Fruit fly (Drosophila melanogaster) whole organism, embryonic: ENCODE measurements around the gene CG33695.
A peak's percentile ranks its signal among the peaks of the same experiment; 100 is the strongest.

Experiments
- ATbp ChIP-seq: fragments of 200-800 bp; sonication (Bioruptor generic); optimal IDR thresholded peaks from 2 replicates; lab custom pipeline; 2017; ENCODE audit warnings: missing biosample characterization, mild to moderate bottlenecking, missing genetic modification characterization, missing genetic modification reagents
- Adf1 ChIP-seq: fragments of 200-800 bp; sonication (Bioruptor generic); IDR thresholded peaks from 2 replicates; pipeline ENCODE4 v1.3.6; 2022; ENCODE audit warnings: missing biosample characterization, missing genetic modification characterization
- BtbVII ChIP-seq: fragments of 200-800 bp; sonication (Bioruptor generic); optimal IDR thresholded peaks from 3 replicates; lab custom pipeline; 2017; ENCODE audit warnings: missing biosample characterization, mild to moderate bottlenecking, missing genetic modification characterization
- CG10209 ChIP-seq: fragments of 200-800 bp; sonication (Bioruptor generic); optimal IDR thresholded peaks from 3 replicates; lab custom pipeline; 2017; ENCODE audit warnings: missing biosample characterization, mild to moderate bottlenecking, missing genetic modification characterization, missing genetic modification reagents
- CG10366 ChIP-seq: fragments of 200-800 bp; sonication (Bioruptor generic); IDR thresholded peaks from 2 replicates; pipeline ENCODE4 v1.3.6; 2022; ENCODE audit warnings: missing biosample characterization, missing genetic modification characterization
- CG10543 ChIP-seq: fragments of 200-800 bp; sonication (Bioruptor generic); optimal IDR thresholded peaks from 3 replicates; lab custom pipeline; 2017; ENCODE audit warnings: missing biosample characterization, mild to moderate bottlenecking, missing genetic modification characterization, moderate library complexity
- CG11247 ChIP-seq: fragments of 200-800 bp; sonication (Bioruptor generic); IDR thresholded peaks from 2 replicates; pipeline ENCODE4 v1.3.6; 2022; ENCODE audit warnings: missing biosample characterization, missing genetic modification characterization
- CG11696 ChIP-seq: fragments of 200-800 bp; sonication (Bioruptor generic); IDR thresholded peaks from 2 replicates; pipeline ENCODE4 v1.3.6; 2022; ENCODE audit warnings: missing biosample characterization, missing genetic modification characterization
- CG12659 ChIP-seq: fragments of 200-800 bp; sonication (Bioruptor generic); optimal IDR thresholded peaks from 3 replicates; lab custom pipeline; 2017; ENCODE audit warnings: mild to moderate bottlenecking, missing biosample characterization, missing genetic modification reagents, missing genetic modification characterization
- CG14860 ChIP-seq: fragments of 200-800 bp; sonication (Bioruptor generic); IDR thresholded peaks from 3 replicates; pipeline ENCODE4 v1.3.6; 2022; ENCODE audit warnings: missing biosample characterization, missing genetic modification characterization; ENCODE audit not compliant: partially characterized antibody
- CG15073 ChIP-seq: fragments of 200-800 bp; sonication (Bioruptor generic); optimal IDR thresholded peaks from 2 replicates; lab custom pipeline; 2016; ENCODE audit warnings: missing biosample characterization, missing genetic modification characterization
- CG1647 ChIP-seq: fragments of 200-800 bp; sonication (Bioruptor generic); optimal IDR thresholded peaks from 3 replicates; lab custom pipeline; 2016; ENCODE audit warnings: missing biosample characterization, missing genetic modification characterization
- CG17568 ChIP-seq: fragments of 200-800 bp; sonication (Bioruptor generic); optimal IDR thresholded peaks from 2 replicates; lab custom pipeline; 2018; ENCODE audit warnings: missing biosample characterization, mild to moderate bottlenecking, missing genetic modification characterization, moderate library complexity
- CG2889 ChIP-seq: fragments of 200-800 bp; sonication (Bioruptor generic); IDR thresholded peaks from 3 replicates; pipeline ENCODE4 v1.3.6; 2022; ENCODE audit warnings: missing biosample characterization, missing genetic modification characterization
- CG3847 ChIP-seq: fragments of 200-800 bp; sonication (Bioruptor generic); IDR thresholded peaks from 2 replicates; pipeline ENCODE4 v1.3.6; 2022; ENCODE audit warnings: missing biosample characterization, missing genetic modification characterization
- CG4328 ChIP-seq: fragments of 200-800 bp; sonication (Bioruptor generic); optimal IDR thresholded peaks from 3 replicates; lab custom pipeline; 2017; ENCODE audit warnings: missing biosample characterization, missing genetic modification reagents, missing genetic modification characterization
- CG7556 ChIP-seq: fragments of 200-800 bp; sonication (Bioruptor generic); optimal IDR thresholded peaks from 2 replicates; lab custom pipeline; 2017; ENCODE audit warnings: missing biosample characterization, mild to moderate bottlenecking, missing genetic modification characterization
- CG8290 ChIP-seq, 3 experiments: fragments of 200-800 bp; sonication (Bioruptor generic); optimal IDR thresholded peaks; 2 replicates each; lab custom pipeline; 2016 to 2019; ENCODE audit warnings: missing biosample characterization in 3 of 3, missing genetic modification characterization in 3 of 3, mild to moderate bottlenecking in 2 of 3, moderate library complexity in 1 of 3
- CG8944 ChIP-seq: fragments of 200-800 bp; sonication (Bioruptor generic); optimal IDR thresholded peaks from 3 replicates; lab custom pipeline; 2016; ENCODE audit warnings: missing biosample characterization, missing genetic modification characterization
- CG9215 ChIP-seq: fragments of 200-800 bp; sonication (Bioruptor generic); IDR thresholded peaks from 2 replicates; pipeline ENCODE4 v1.3.6; 2022; ENCODE audit warnings: missing biosample characterization, missing genetic modification characterization
- CG9437 ChIP-seq: fragments of 200-800 bp; sonication (Bioruptor generic); optimal IDR thresholded peaks from 2 replicates; lab custom pipeline; 2018; ENCODE audit warnings: missing biosample characterization, mild to moderate bottlenecking, missing genetic modification characterization
- CoRest ChIP-seq: fragments of 200-800 bp; sonication (Bioruptor generic); optimal IDR thresholded peaks from 3 replicates; lab custom pipeline; 2018; ENCODE audit warnings: missing biosample characterization, mild to moderate bottlenecking, missing genetic modification characterization, moderate library complexity
- Dad ChIP-seq: fragments of 200-800 bp; sonication (Bioruptor generic); optimal IDR thresholded peaks from 3 replicates; lab custom pipeline; 2016; ENCODE audit warnings: missing biosample characterization, missing genetic modification characterization
- Deaf1 ChIP-seq: fragments of 200-800 bp; optimal IDR thresholded peaks from 3 replicates; lab custom pipeline; 2019; ENCODE audit warnings: missing biosample characterization, mild to moderate bottlenecking, missing genetic modification characterization, moderate library complexity
- Dll ChIP-seq: fragments of 200-800 bp; sonication (Bioruptor generic); IDR thresholded peaks from 4 replicates; pipeline ENCODE4 v1.3.6; 2022; ENCODE audit warnings: missing biosample characterization, missing genetic modification characterization; ENCODE audit not compliant: partially characterized antibody
- Doc3 ChIP-seq: fragments of 200-800 bp; sonication (Bioruptor generic); IDR thresholded peaks from 3 replicates; pipeline ENCODE4 v1.3.6; 2022; ENCODE audit warnings: missing biosample characterization, missing genetic modification characterization; ENCODE audit not compliant: partially characterized antibody
- Elba2 ChIP-seq: fragments of 200-800 bp; sonication (Bioruptor generic); optimal IDR thresholded peaks from 3 replicates; lab custom pipeline; 2016; ENCODE audit warnings: missing biosample characterization, missing genetic modification characterization
- Fer2 ChIP-seq: fragments of 200-800 bp; sonication (Bioruptor generic); optimal IDR thresholded peaks from 2 replicates; lab custom pipeline; 2018; ENCODE audit warnings: missing biosample characterization, mild to moderate bottlenecking, missing genetic modification characterization, moderate library complexity
- H2.0 ChIP-seq: fragments of 200-800 bp; sonication (Bioruptor generic); IDR thresholded peaks from 2 replicates; pipeline ENCODE4 v1.3.6; 2022; ENCODE audit warnings: missing biosample characterization, missing genetic modification characterization
- Hmr ChIP-seq: fragments of 200-800 bp; sonication (Bioruptor generic); optimal IDR thresholded peaks from 3 replicates; lab custom pipeline; 2017; ENCODE audit warnings: mild to moderate bottlenecking, missing biosample characterization, missing genetic modification reagents, missing genetic modification characterization
- Med ChIP-seq: fragments of 200-800 bp; sonication (Bioruptor generic); peaks from one replicate; lab custom pipeline; 2016; ENCODE audit warnings: missing biosample characterization, missing genetic modification characterization, mild to moderate bottlenecking, inconsistent platforms, moderate library complexity
- Neu2 ChIP-seq: fragments of 200-800 bp; sonication (Bioruptor generic); optimal IDR thresholded peaks from 3 replicates; lab custom pipeline; 2016; ENCODE audit warnings: missing biosample characterization, missing genetic modification characterization, borderline replicate concordance
- Nf-YB ChIP-seq: fragments of 200-800 bp; sonication (Bioruptor generic); optimal IDR thresholded peaks from 3 replicates; lab custom pipeline; 2019; ENCODE audit warnings: missing biosample characterization, mild to moderate bottlenecking, missing genetic modification characterization, moderate library complexity
- NfI ChIP-seq: fragments of 200-800 bp; sonication (Bioruptor generic); optimal IDR thresholded peaks from 3 replicates; lab custom pipeline; 2018; ENCODE audit warnings: missing biosample characterization, mild to moderate bottlenecking, missing genetic modification characterization, moderate library complexity
- Side ChIP-seq: fragments of 200-800 bp; sonication (Bioruptor generic); optimal IDR thresholded peaks from 2 replicates; lab custom pipeline; 2016; ENCODE audit warnings: missing biosample characterization, missing genetic modification characterization
- Sox100B ChIP-seq: fragments of 200-800 bp; sonication (Bioruptor generic); optimal IDR thresholded peaks from 3 replicates; lab custom pipeline; 2018; ENCODE audit warnings: missing biosample characterization, mild to moderate bottlenecking, missing genetic modification characterization
- Ssrp ChIP-seq: fragments of 200-800 bp; sonication (Bioruptor generic); optimal IDR thresholded peaks from 2 replicates; lab custom pipeline; 2018; ENCODE audit warnings: missing biosample characterization, mild to moderate bottlenecking, missing genetic modification characterization, moderate library complexity
- bowl ChIP-seq: fragments of 200-800 bp; sonication (Bioruptor generic); IDR thresholded peaks from 2 replicates; pipeline ENCODE4 v1.3.6; 2022; ENCODE audit warnings: missing biosample characterization, missing genetic modification characterization
- chinmo ChIP-seq: fragments of 200-800 bp; sonication (Bioruptor generic); IDR thresholded peaks from 4 replicates; pipeline ENCODE4 v1.3.6; 2022; ENCODE audit warnings: missing biosample characterization, missing genetic modification characterization; ENCODE audit not compliant: partially characterized antibody
- emc ChIP-seq: fragments of 200-800 bp; sonication (Bioruptor generic); optimal IDR thresholded peaks from 2 replicates; lab custom pipeline; 2016; ENCODE audit warnings: missing biosample characterization, missing genetic modification characterization
- exex ChIP-seq: fragments of 200-800 bp; sonication (Bioruptor generic); optimal IDR thresholded peaks from 4 replicates; lab custom pipeline; 2018; ENCODE audit warnings: missing biosample characterization, mild to moderate bottlenecking, missing genetic modification characterization, moderate library complexity
- ftz-f1 ChIP-seq: fragments of 200-800 bp; sonication (Bioruptor generic); optimal IDR thresholded peaks from 2 replicates; lab custom pipeline; 2016; ENCODE audit warnings: missing biosample characterization, missing genetic modification characterization
- klu ChIP-seq: fragments of 200-800 bp; sonication (Bioruptor generic); IDR thresholded peaks from 2 replicates; pipeline ENCODE4 v1.3.6; 2022; ENCODE audit warnings: missing biosample characterization, missing genetic modification characterization
- lab ChIP-seq: fragments of 200-800 bp; sonication (Bioruptor generic); optimal IDR thresholded peaks from 3 replicates; lab custom pipeline; 2017; ENCODE audit warnings: missing biosample characterization, missing genetic modification characterization, mild to moderate bottlenecking, moderate library complexity, missing genetic modification reagents
- pho ChIP-seq: fragments of 200-800 bp; sonication (Bioruptor generic); optimal IDR thresholded peaks from 2 replicates; lab custom pipeline; 2016; ENCODE audit warnings: missing biosample characterization, missing genetic modification characterization
- pum ChIP-seq: fragments of 200-800 bp; sonication (Bioruptor generic); optimal IDR thresholded peaks from 2 replicates; lab custom pipeline; 2016; ENCODE audit warnings: missing biosample characterization, missing genetic modification characterization
- row ChIP-seq: fragments of 200-800 bp; sonication (Bioruptor generic); IDR thresholded peaks from 3 replicates; pipeline ENCODE4 v1.3.6; 2022; ENCODE audit warnings: missing biosample characterization, missing genetic modification characterization
- sens ChIP-seq: fragments of 200-800 bp; sonication (Bioruptor generic); peaks from one replicate; lab custom pipeline; 2016; ENCODE audit warnings: missing biosample characterization, missing genetic modification characterization
- sna ChIP-seq: fragments of 200-800 bp; sonication (Bioruptor generic); IDR thresholded peaks from 2 replicates; pipeline ENCODE4 v1.3.6; 2022; ENCODE audit warnings: missing biosample characterization, missing genetic modification characterization; ENCODE audit not compliant: partially characterized antibody
- sr ChIP-seq: fragments of 200-800 bp; sonication (Bioruptor generic); IDR thresholded peaks from 3 replicates; pipeline ENCODE4 v1.3.6; 2022; ENCODE audit warnings: missing biosample characterization, missing genetic modification characterization
- unpg ChIP-seq: fragments of 200-800 bp; sonication (Bioruptor generic); optimal IDR thresholded peaks from 3 replicates; lab custom pipeline; 2018; ENCODE audit warnings: missing biosample characterization, mild to moderate bottlenecking, missing genetic modification characterization, moderate library complexity

The CG33695 gene

dm6 chr2L:11243912-11244311 is 33.9 kb upstream of the CG33695 start (continued):
- TF ChIP-seq CG11247 (GFP tag; lab: Robert Waterston, UW) (no peak), Fer2 (no peak), CG10543 (GFP tag; lab: Kevin White, UChicago) (no peak), CG12659 (GFP tag; lab: Kevin White, UChicago) (peak; percentile 2), Deaf1 (peak; percentile 87), Dad (GFP tag; lab: Kevin White, UChicago) (no peak), Hmr (GFP tag; lab: Kevin White, UChicago) (peak; percentile 25), sens (GFP tag; lab: Kevin White, UChicago) (peak; percentile 9), ATbp (GFP tag; lab: Kevin White, UChicago) (no peak), CG9215 (GFP tag; lab: Robert Waterston, UW) (no peak), emc (no peak), unpg (GFP tag; lab: Kevin White, UChicago) (peak; percentile 26), CG3847 (GFP tag; lab: Robert Waterston, UW) (no peak), ftz-f1 (GFP tag; lab: Kevin White, UChicago) (no peak), row (0 out of 3 replicates have a peak, but pooled peaks have one; percentile 21), CG17568 (GFP tag; lab: Kevin White, UChicago) (no peak), CG9437 (GFP tag; lab: Kevin White, UChicago) (no peak), Neu2 (no peak), klu (GFP tag; lab: Robert Waterston, UW) (no peak), H2.0 (GFP tag; lab: Robert Waterston, UW) (no peak), CG10366 (GFP tag; lab: Robert Waterston, UW) (no peak), CG10209 (GFP tag; lab: Kevin White, UChicago) (no peak), lab (GFP tag; lab: Kevin White, UChicago) (no peak), Doc3 (GFP tag; lab: Robert Waterston, UW) (no peak), Nf-YB (GFP tag; lab: Kevin White, UChicago) (no peak), exex (tag; lab: Kevin White, UChicago) (no peak), chinmo (GFP tag; lab: Robert Waterston, UW) (no peak), bowl (GFP tag; lab: Robert Waterston, UW) (no peak), sna (GFP tag; lab: Robert Waterston, UW) (no peak), CG1647 (GFP tag; lab: Kevin White, UChicago) (no peak), Side (GFP tag; lab: Kevin White, UChicago) (no peak), CG4328 (GFP tag; lab: Kevin White, UChicago) (no peak), Med (GFP tag; lab: Kevin White, UChicago) (no peak), Dll (GFP tag; lab: Robert Waterston, UW) (no peak), CoRest (tag; lab: Kevin White, UChicago) (peak; percentile 34), CG15073 (GFP tag; lab: Kevin White, UChicago) (no peak), CG11696 (GFP tag; lab: Robert Waterston, UW) (no peak), sr (GFP tag; lab: Robert Waterston, UW) (no peak), CG7556 (GFP tag; lab: Kevin White, UChicago) (peak; percentile 46), CG8290 (GFP tag; optimal IDR thresholded peaks at IDR 0.05; lab: Kevin White, UChicago) (no peak), CG8290 (tag; optimal IDR thresholded peaks at IDR 0.05; lab: Kevin White, UChicago) (no peak), Ssrp (tag; lab: Kevin White, UChicago) (no peak), Adf1 (GFP tag; lab: Robert Waterston, UW) (no peak), pum (GFP tag; lab: Kevin White, UChicago) (no peak), CG2889 (GFP tag; lab: Robert Waterston, UW) (no peak), Elba2 (GFP tag; lab: Kevin White, UChicago) (no peak), BtbVII (GFP tag; lab: Kevin White, UChicago) (no peak), NfI (no peak), CG14860 (GFP tag; lab: Robert Waterston, UW) (no peak), pho (GFP tag; lab: Kevin White, UChicago) (no peak), CG8944 (no peak), Sox100B (no peak)
